Fruit fly (Drosophila melanogaster) whole organism, prepupa: ENCODE measurements around the gene Spg7.

Experiments used
- Blimp-1 ChIP-seq: fragments of 200-800 bp; sonication (Bioruptor generic); optimal IDR thresholded peaks from 3 replicates; lab custom pipeline; 2017; ENCODE audit warnings: missing biosample characterization, missing genetic modification characterization, mild to moderate bottlenecking, moderate library complexity, missing genetic modification reagents
- Ets21C ChIP-seq: fragments of 200-800 bp; sonication (Bioruptor generic); optimal IDR thresholded peaks from 3 replicates; lab custom pipeline; 2016; ENCODE audit warnings: missing biosample characterization, missing genetic modification characterization
- Ets96B ChIP-seq: fragments of 200-800 bp; optimal IDR thresholded peaks from 2 replicates; lab custom pipeline; 2019; ENCODE audit warnings: missing biosample characterization, mild to moderate bottlenecking, missing genetic modification characterization, moderate library complexity
- cyc ChIP-seq: fragments of 200-800 bp; sonication (Bioruptor generic); optimal IDR thresholded peaks from 3 replicates; lab custom pipeline; 2016; ENCODE audit warnings: missing biosample characterization, missing genetic modification characterization
- net ChIP-seq: fragments of 200-800 bp; sonication (Bioruptor generic); optimal IDR thresholded peaks from 3 replicates; lab custom pipeline; 2016; ENCODE audit warnings: missing biosample characterization, missing genetic modification characterization
- svp ChIP-seq: fragments of 200-800 bp; sonication (Bioruptor generic); peaks from one replicate; lab custom pipeline; 2016; ENCODE audit warnings: missing biosample characterization, missing genetic modification characterization

DNA sequence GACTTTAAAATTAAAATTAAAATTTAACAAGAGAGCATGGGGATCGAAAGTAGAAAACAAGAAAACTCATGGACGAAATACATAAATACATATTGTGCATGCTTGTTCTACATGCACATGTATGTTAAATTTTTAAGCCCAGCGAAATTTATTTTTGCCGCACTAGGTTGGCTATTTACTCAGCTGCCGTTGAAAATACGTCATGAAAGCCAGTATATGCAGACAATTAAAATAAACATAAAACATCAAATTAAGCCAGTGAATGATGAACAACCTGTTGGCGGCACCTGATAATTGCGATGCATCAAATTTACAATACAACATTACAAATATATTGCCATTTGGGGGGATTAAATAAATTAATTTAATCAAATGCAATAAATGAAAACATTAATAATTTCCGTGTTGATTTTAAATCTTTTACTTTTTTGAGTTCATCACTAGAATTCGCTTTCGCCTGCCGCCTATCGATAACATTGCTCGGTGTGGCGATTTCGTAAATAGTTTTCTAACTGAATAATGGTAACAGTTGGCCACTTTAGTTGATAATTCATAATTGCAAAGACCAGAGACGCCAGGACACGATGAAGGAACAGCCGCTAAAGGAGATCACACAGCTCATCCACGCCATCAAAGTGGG lies 6.2 kb upstream of the Spg7 start, which contains the start of gene eIF2Bbeta:
- TF ChIP-seq svp (no peak), cyc (GFP tag; lab: Kevin White, UChicago) (no peak), Ets96B (tag; lab: Kevin White, UChicago) (no peak), Ets21C (GFP tag; lab: Kevin White, UChicago) (no peak), net (GFP tag; lab: Kevin White, UChicago) (no peak), Blimp-1 (GFP tag; lab: Kevin White, UChicago) (no peak)
